Fruit fly (Drosophila melanogaster): ENCODE results near the gene CG3817.

The CG3817 gene

DNA sequence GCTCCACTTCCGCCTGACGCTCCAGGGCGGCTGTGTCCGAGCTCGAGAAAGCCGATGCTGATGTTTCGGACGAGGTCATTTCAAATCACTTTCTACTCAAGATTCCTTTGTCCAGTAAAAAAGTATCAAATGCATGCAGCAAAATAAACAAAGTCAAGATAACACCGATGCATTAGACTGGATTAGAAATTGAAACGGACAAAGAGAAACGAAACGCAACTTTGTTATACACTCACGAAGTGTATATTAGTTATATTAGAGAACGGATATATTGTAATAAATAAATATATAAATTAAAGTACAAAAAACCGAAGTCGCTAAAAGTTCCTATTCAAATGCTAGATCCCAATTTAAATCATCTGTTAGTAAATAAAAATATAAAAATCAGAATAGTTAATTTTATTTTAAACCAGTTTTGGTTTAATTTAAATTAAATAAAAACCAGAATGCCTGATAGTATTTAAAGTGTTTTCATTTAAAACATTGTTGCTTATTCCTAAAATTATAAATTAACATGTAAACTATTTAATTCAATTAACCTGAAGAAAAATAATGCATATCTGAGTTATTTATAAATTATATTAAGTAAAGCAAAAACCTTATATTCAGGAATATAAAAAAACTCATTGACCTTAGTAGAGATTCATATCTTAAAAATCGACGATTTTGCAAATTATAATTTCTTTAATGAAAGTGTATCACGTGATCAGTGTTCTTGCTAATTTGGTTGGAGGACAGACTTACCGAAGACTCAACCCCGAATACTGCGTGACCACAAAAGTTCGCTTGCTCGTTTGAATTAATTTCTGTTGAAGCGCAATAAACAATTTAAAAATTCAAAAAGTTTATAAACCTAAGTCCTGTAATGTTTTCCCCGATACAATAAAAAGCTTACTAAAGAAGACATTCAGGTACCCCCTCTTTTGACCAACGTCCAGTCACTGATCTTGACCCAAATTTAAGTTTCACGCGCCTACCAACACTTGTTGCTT, 4.5 kb upstream of the CG3817 start, which contains the start of gene Dph2:
Gene Dph2 (minus strand): TSS at position 164 of the 992 bp plus-strand sequence.
- no peak for TF ChIP-seq Myc (optimal IDR thresholded peaks at IDR 0.05)
- TF ChIP-seq psq (optimal IDR thresholded peaks at IDR 0.05) = no peak
- TF ChIP-seq h (optimal IDR thresholded peaks at IDR 0.05) = no peak
- no peak for TF ChIP-seq ttk (optimal IDR thresholded peaks at IDR 0.05)
- TF ChIP-seq insv (optimal IDR thresholded peaks at IDR 0.05) = no peak
- no peak for TF ChIP-seq Sin3A (optimal IDR thresholded peaks at IDR 0.05)

DNA sequence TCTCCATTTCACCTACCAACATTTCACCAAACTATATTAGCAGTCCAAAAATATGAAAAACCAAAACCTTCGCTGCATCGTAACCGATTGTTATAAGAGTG, 3.9 kb upstream of the CG3817 start, which contains the start of gene CG14860:
Gene CG14860 (plus strand): TSS at position 2 of the 101 bp plus-strand sequence.
- TF ChIP-seq ttk (optimal IDR thresholded peaks at IDR 0.05) (no peak), psq (optimal IDR thresholded peaks at IDR 0.05) (no peak), Sin3A (optimal IDR thresholded peaks at IDR 0.05) (no peak), h (optimal IDR thresholded peaks at IDR 0.05) (no peak), Myc (optimal IDR thresholded peaks at IDR 0.05) (no peak), insv (optimal IDR thresholded peaks at IDR 0.05) (no peak)

DNA sequence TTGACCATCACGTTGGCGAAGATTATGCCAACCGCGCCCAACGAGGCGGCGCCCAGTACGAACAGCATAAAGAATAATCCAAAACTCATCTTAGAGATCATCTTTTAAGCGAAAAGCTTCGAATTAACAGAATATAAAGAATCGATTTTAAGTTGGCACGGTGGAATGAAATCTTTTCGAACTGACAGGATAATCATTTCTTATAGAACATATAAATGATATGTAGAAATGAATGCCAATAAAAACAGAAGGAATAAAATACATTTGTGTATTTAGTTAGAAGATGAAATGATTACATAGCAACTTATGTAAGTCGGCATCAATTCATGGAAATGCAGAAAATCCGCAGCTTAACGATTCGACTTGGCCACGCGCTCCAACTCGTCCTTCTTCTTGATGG, 1.6 kb downstream of the CG3817 start, which contains the start of gene VhaPPA1-2:
Gene VhaPPA1-2 (minus strand): TSS at position 101 of the 400 bp plus-strand sequence.
- no peak for TF ChIP-seq insv (optimal IDR thresholded peaks at IDR 0.05)
- no peak for TF ChIP-seq Sin3A (optimal IDR thresholded peaks at IDR 0.05)
- TF ChIP-seq h (optimal IDR thresholded peaks at IDR 0.05) = no peak
- TF ChIP-seq ttk (optimal IDR thresholded peaks at IDR 0.05) = no peak
- TF ChIP-seq psq (optimal IDR thresholded peaks at IDR 0.05) = no peak
- no peak for TF ChIP-seq Myc (optimal IDR thresholded peaks at IDR 0.05)

DNA sequence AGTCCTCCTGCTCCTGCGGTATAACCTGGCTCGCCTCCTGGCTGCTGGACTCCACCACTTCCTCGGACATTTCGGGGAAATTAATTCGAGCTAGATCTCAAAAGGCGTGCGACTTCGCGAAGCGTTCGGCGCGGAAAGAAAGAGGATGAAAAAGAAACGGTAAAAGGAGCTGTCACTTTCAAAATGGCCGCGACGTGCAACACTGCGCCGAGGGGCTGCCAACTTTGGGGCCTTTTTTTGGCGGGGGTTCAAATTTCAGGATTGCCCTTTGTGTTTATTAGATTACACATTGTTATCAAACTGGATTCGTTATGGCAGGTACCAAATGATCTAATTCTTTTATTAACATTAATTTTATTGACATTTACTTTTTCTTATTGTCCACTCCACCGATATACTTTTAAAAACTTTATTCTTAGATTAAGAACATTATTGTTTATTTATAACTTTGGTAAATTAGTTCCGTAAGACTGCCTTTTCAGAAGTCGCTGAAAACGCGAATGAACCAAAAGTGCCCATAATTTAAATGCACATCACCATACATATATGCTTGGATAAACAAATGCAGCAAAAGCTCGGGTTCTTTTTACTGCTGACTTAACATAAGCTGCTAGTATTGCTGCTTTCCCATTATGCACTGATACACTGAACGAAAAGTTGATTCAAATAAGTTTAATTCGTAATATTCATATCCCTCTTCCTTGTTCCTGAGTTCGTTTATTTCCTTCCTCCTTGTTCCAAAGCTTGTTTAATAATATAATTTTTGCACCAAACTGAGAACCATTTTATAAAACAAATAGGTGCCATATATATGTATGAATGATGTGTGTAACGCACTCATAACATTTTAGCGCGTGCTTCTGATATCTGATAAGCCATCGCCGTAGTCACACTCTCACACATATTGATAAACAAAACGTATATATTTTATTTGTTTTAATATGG, 3.1 kb downstream of the CG3817 start, which contains the start of gene RpS5b:
Gene RpS5b (minus strand): TSS at position 156 of the 945 bp plus-strand sequence.
- TF ChIP-seq ttk (optimal IDR thresholded peaks at IDR 0.05) = no peak
- no peak for TF ChIP-seq h (optimal IDR thresholded peaks at IDR 0.05)
- TF ChIP-seq insv (optimal IDR thresholded peaks at IDR 0.05) = no peak
- no peak for TF ChIP-seq Sin3A (optimal IDR thresholded peaks at IDR 0.05)
- no peak for TF ChIP-seq psq (optimal IDR thresholded peaks at IDR 0.05)
- TF ChIP-seq Myc (optimal IDR thresholded peaks at IDR 0.05) = no peak

DNA sequence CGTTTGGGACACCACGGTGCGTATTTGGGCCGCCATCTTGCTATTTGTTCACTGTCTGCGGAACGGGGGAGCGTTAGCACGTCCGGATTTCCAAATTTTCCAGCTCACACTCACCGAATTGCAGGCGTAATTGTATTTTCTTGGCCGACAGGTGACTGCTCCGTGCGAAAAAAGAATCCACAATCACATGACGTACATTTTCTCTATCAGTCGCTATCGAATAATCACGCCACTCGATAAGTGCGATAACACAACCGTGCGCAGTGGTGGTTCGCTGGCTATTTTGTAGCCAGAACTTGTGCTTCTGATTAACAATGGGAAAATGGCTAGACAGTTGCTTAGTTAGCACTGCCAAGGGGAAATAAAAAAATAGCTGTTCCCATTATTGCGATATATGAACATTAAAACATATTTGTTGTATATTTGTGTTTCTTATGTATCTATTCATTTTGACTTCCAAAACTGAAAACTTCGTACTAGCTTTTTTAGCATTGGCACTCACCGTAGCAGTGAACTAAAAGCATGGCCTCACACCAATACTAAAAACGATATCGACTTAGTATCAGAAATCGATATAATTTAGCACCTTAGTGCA, 5.4 kb downstream of the CG3817 start, which contains the start of gene VhaPPA1-1:
Gene VhaPPA1-1 (minus strand): TSS at position 225 of the 595 bp plus-strand sequence.
- TF ChIP-seq h (optimal IDR thresholded peaks at IDR 0.05) = no peak
- TF ChIP-seq insv (optimal IDR thresholded peaks at IDR 0.05) = no peak
- peak; percentile 92 for TF ChIP-seq psq (optimal IDR thresholded peaks at IDR 0.05)
- TF ChIP-seq Sin3A (optimal IDR thresholded peaks at IDR 0.05) = no peak

DNA sequence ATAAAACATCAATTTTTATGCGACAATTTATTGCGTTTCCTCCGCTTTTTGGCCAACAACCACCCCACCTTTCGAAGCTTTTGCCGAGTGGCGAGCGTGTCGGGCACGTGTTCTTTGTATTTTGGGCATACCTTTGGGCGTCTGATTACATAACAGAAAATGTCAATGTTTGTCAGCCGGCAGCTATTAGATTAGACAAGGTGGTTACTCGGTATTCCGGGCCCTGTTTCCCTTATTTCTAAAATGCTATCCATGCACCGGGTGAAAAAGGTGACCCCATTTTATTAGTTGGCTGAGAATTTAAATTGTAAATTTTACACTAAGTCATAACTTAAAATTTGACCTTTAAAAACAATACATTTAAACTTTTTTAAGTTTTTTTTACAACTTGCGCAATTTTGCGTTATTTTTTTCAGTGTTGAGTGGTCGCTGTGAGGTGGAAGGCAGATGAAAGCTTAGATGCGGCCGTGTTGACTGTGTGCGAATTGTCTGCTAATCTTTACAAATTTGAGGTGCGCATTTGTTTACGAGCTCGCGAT, 14.0 kb downstream of the CG3817 start:
- TF ChIP-seq h (optimal IDR thresholded peaks at IDR 0.05) (no peak), Sin3A (optimal IDR thresholded peaks at IDR 0.05) (no peak), insv (optimal IDR thresholded peaks at IDR 0.05) (no peak), psq (optimal IDR thresholded peaks at IDR 0.05) (no peak), Myc (optimal IDR thresholded peaks at IDR 0.05) (no peak), ttk (optimal IDR thresholded peaks at IDR 0.05) (no peak)

DNA sequence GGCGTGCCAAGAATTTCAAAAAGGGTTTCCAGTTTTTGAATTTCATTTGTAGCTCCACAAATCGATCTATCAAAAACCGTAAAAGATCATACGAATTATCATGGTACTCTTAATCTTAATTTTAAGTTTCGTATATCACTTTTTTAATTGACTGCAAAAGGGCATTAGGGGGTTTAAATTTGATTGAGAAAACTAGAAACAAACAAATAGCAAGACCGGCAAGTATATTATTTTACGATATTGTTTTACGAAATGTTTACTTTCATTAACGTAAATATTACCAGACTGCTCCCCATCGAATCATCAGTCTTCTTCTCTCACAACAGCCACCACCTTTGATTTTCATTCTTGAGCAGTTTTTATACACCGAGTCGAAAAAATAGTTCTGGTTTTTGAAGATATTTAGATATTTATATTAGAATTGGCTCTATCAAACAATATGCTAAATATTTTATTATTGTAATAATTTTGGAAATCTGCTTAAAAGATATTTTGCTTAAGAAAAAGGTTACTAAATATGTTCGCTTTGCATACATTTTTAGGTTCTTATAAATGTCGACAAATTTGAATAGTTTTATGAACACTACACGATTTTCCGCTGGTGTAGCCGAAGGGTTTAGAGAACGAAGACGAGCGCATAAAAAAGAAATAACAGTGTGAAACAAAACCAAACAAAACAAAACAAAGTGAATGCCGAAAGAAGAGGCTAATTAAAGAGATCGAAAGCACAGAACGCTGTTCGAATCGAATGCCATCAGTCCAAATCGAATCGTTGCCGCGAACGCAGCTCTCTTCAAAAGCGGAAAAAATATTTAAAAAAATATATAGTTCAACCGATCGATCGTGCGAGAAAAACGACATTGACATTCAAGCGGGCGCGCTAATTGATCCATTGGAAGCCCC, 19.6 kb downstream of the CG3817 start, which contains the start of gene Sdr:
Gene Sdr (plus strand): TSS at position 702 of the 903 bp plus-strand sequence.
- TF ChIP-seq Sin3A (optimal IDR thresholded peaks at IDR 0.05) = no peak
- no peak for TF ChIP-seq ttk (optimal IDR thresholded peaks at IDR 0.05)
- no peak for TF ChIP-seq psq (optimal IDR thresholded peaks at IDR 0.05)
- no peak for TF ChIP-seq Myc (optimal IDR thresholded peaks at IDR 0.05)
- no peak for TF ChIP-seq insv (optimal IDR thresholded peaks at IDR 0.05)
- TF ChIP-seq h (optimal IDR thresholded peaks at IDR 0.05) = no peak
